Fruit fly (Drosophila melanogaster) whole organism, embryonic: Measurements from ENCODE around the gene CG15719.

Source experiments
- Aef1 ChIP-seq: fragments of 200-800 bp; sonication (Bioruptor generic); IDR thresholded peaks from 3 replicates; pipeline ENCODE4 v1.3.6; 2022; ENCODE audit warnings: missing biosample characterization, missing genetic modification characterization
- Asciz ChIP-seq: fragments of 200-800 bp; sonication (Bioruptor generic); optimal IDR thresholded peaks from 2 replicates; lab custom pipeline; 2017; ENCODE audit warnings: missing biosample characterization, mild to moderate bottlenecking, missing genetic modification characterization, missing genetic modification reagents
- CG12104 ChIP-seq: fragments of 200-800 bp; sonication (Bioruptor generic); optimal IDR thresholded peaks from 3 replicates; lab custom pipeline; 2016; ENCODE audit warnings: missing biosample characterization, missing genetic modification characterization
- CG12769 ChIP-seq: fragments of 200-800 bp; sonication (Bioruptor generic); optimal IDR thresholded peaks from 2 replicates; lab custom pipeline; 2019; ENCODE audit warnings: missing biosample characterization, mild to moderate bottlenecking, missing genetic modification characterization, moderate library complexity
- CG13424 ChIP-seq: fragments of 200-800 bp; sonication (Bioruptor generic); optimal IDR thresholded peaks from 2 replicates; lab custom pipeline; 2019; ENCODE audit warnings: missing biosample characterization, mild to moderate bottlenecking, missing genetic modification characterization, moderate library complexity
- CG13775 ChIP-seq: fragments of 200-800 bp; sonication (Bioruptor generic); optimal IDR thresholded peaks from 3 replicates; lab custom pipeline; 2017; ENCODE audit warnings: missing biosample characterization, mild to moderate bottlenecking, missing genetic modification characterization
- CG14014 ChIP-seq: fragments of 200-800 bp; sonication (Bioruptor generic); IDR thresholded peaks from 2 replicates; pipeline ENCODE4 v1.3.6; 2022; ENCODE audit warnings: missing biosample characterization, missing genetic modification characterization
- CG14965 ChIP-seq: fragments of 200-800 bp; sonication (Bioruptor generic); optimal IDR thresholded peaks from 2 replicates; lab custom pipeline; 2016; ENCODE audit warnings: missing biosample characterization, missing genetic modification characterization, borderline replicate concordance
- CG15514 ChIP-seq: fragments of 200-800 bp; sonication (Bioruptor generic); optimal IDR thresholded peaks from 3 replicates; lab custom pipeline; 2017; ENCODE audit warnings: missing biosample characterization, missing genetic modification characterization, mild to moderate bottlenecking, moderate library complexity, missing genetic modification reagents
- CG17186 ChIP-seq: fragments of 200-800 bp; sonication (Bioruptor generic); optimal IDR thresholded peaks from 3 replicates; lab custom pipeline; 2017; ENCODE audit warnings: missing biosample characterization, missing genetic modification reagents, missing genetic modification characterization
- CG17612 ChIP-seq: fragments of 200-800 bp; sonication (Bioruptor generic); IDR thresholded peaks from 2 replicates; pipeline ENCODE4 v1.3.6; 2022; ENCODE audit warnings: missing biosample characterization, missing genetic modification characterization
- CG2875 ChIP-seq: fragments of 200-800 bp; sonication (Bioruptor generic); optimal IDR thresholded peaks from 2 replicates; lab custom pipeline; 2017; ENCODE audit warnings: missing biosample characterization, mild to moderate bottlenecking, missing genetic modification characterization, missing genetic modification reagents
- CG4730 ChIP-seq: fragments of 200-800 bp; sonication (Bioruptor generic); IDR thresholded peaks from 2 replicates; pipeline ENCODE4 v1.3.6; 2022; ENCODE audit warnings: missing biosample characterization, missing genetic modification characterization
- CG6254 ChIP-seq: fragments of 200-800 bp; sonication (Bioruptor generic); optimal IDR thresholded peaks from 3 replicates; lab custom pipeline; 2017; ENCODE audit warnings: mild to moderate bottlenecking, missing biosample characterization, missing genetic modification reagents, missing genetic modification characterization
- CG7928 ChIP-seq: fragments of 200-800 bp; sonication (Bioruptor generic); optimal IDR thresholded peaks from 2 replicates; lab custom pipeline; 2017; ENCODE audit warnings: missing biosample characterization, mild to moderate bottlenecking, missing genetic modification characterization
- CG7987 ChIP-seq: fragments of 200-800 bp; sonication (Bioruptor generic); optimal IDR thresholded peaks from 2 replicates; lab custom pipeline; 2018; ENCODE audit warnings: missing biosample characterization, mild to moderate bottlenecking, missing genetic modification characterization, moderate library complexity
- CG8944 ChIP-seq: fragments of 200-800 bp; sonication (Bioruptor generic); optimal IDR thresholded peaks from 3 replicates; lab custom pipeline; 2016; ENCODE audit warnings: missing biosample characterization, missing genetic modification characterization
- Doc3 ChIP-seq: fragments of 200-800 bp; sonication (Bioruptor generic); IDR thresholded peaks from 3 replicates; pipeline ENCODE4 v1.3.6; 2022; ENCODE audit warnings: missing biosample characterization, missing genetic modification characterization; ENCODE audit not compliant: partially characterized antibody
- E2f1 ChIP-seq: fragments of 200-800 bp; sonication (Bioruptor generic); IDR thresholded peaks from 2 replicates; pipeline ENCODE4 v1.3.6; 2022; ENCODE audit warnings: missing biosample characterization, missing genetic modification characterization
- Fer1 ChIP-seq: fragments of 200-800 bp; sonication (Bioruptor generic); optimal IDR thresholded peaks from 2 replicates; lab custom pipeline; 2017; ENCODE audit warnings: missing biosample characterization, mild to moderate bottlenecking, missing genetic modification characterization
- Hmr ChIP-seq: fragments of 200-800 bp; sonication (Bioruptor generic); optimal IDR thresholded peaks from 3 replicates; lab custom pipeline; 2017; ENCODE audit warnings: mild to moderate bottlenecking, missing biosample characterization, missing genetic modification reagents, missing genetic modification characterization
- Hr39 ChIP-seq: fragments of >200 bp; optimal IDR thresholded peaks from 2 replicates; lab custom pipeline; 2017
- Hr78 ChIP-seq, 2 experiments: fragments of 200-800 bp in 1 of 2; fragments of >200 bp in 1 of 2; sonication (Bioruptor generic) in 1 of 2; optimal IDR thresholded peaks; 2 replicates each; lab custom pipeline; 2017 to 2019; ENCODE audit warnings: missing biosample characterization in 2 of 2, missing genetic modification characterization in 2 of 2, mild to moderate bottlenecking in 1 of 2, moderate library complexity in 1 of 2
- Oli ChIP-seq: fragments of 200-800 bp; sonication (Bioruptor generic); optimal IDR thresholded peaks from 2 replicates; lab custom pipeline; 2018; ENCODE audit warnings: missing biosample characterization, mild to moderate bottlenecking, missing genetic modification characterization, moderate library complexity
- Opbp ChIP-seq: fragments of 200-800 bp; sonication (Bioruptor generic); IDR thresholded peaks from 3 replicates; pipeline ENCODE4 v1.3.6; 2022; ENCODE audit warnings: missing biosample characterization, missing genetic modification characterization; ENCODE audit not compliant: partially characterized antibody
- Pdp1 ChIP-seq, 2 experiments: fragments of 200-800 bp; sonication (Bioruptor generic); optimal IDR thresholded peaks; 3 replicates each; lab custom pipeline; 2016; ENCODE audit warnings: missing biosample characterization in 2 of 2, missing genetic modification characterization in 2 of 2, mild to moderate bottlenecking in 1 of 2, moderate library complexity in 1 of 2
- Side ChIP-seq: fragments of 200-800 bp; sonication (Bioruptor generic); optimal IDR thresholded peaks from 2 replicates; lab custom pipeline; 2016; ENCODE audit warnings: missing biosample characterization, missing genetic modification characterization
- abd-A ChIP-seq: fragments of 200-800 bp; sonication (Bioruptor generic); optimal IDR thresholded peaks from 3 replicates; lab custom pipeline; 2019; ENCODE audit warnings: missing biosample characterization, mild to moderate bottlenecking, missing genetic modification characterization, moderate library complexity
- bowl ChIP-seq: fragments of 200-800 bp; sonication (Bioruptor generic); IDR thresholded peaks from 2 replicates; pipeline ENCODE4 v1.3.6; 2022; ENCODE audit warnings: missing biosample characterization, missing genetic modification characterization
- btn ChIP-seq: fragments of 200-800 bp; sonication (Bioruptor generic); optimal IDR thresholded peaks from 2 replicates; lab custom pipeline; 2016; ENCODE audit warnings: missing biosample characterization, missing genetic modification characterization
- cas ChIP-seq: fragments of 200-800 bp; sonication (Bioruptor generic); IDR thresholded peaks from 2 replicates; pipeline ENCODE4 v1.3.6; 2022; ENCODE audit warnings: missing biosample characterization, missing genetic modification characterization
- chinmo ChIP-seq: fragments of 200-800 bp; sonication (Bioruptor generic); IDR thresholded peaks from 4 replicates; pipeline ENCODE4 v1.3.6; 2022; ENCODE audit warnings: missing biosample characterization, missing genetic modification characterization; ENCODE audit not compliant: partially characterized antibody
- dan ChIP-seq: fragments of 200-800 bp; sonication (Bioruptor generic); IDR thresholded peaks from 2 replicates; pipeline ENCODE4 v1.3.6; 2022; ENCODE audit warnings: missing biosample characterization, missing genetic modification characterization
- eve ChIP-seq, 2 experiments: fragments of >200 bp; optimal IDR thresholded peaks; 2 replicates each; lab custom pipeline; 2017; ENCODE audit warnings: missing biosample characterization in 2 of 2, missing genetic modification characterization in 2 of 2
- gsb ChIP-seq: fragments of 200-800 bp; sonication (Bioruptor generic); IDR thresholded peaks from 2 replicates; pipeline ENCODE4 v1.3.6; 2022; ENCODE audit warnings: missing biosample characterization, missing genetic modification characterization
- ham ChIP-seq: fragments of 200-800 bp; sonication (Bioruptor generic); IDR thresholded peaks from 2 replicates; pipeline ENCODE4 v1.3.6; 2022; ENCODE audit warnings: missing biosample characterization, missing genetic modification characterization
- ind ChIP-seq: fragments of 200-800 bp; sonication (Bioruptor generic); optimal IDR thresholded peaks from 3 replicates; lab custom pipeline; 2016; ENCODE audit warnings: missing biosample characterization, missing genetic modification characterization
- lab ChIP-seq: fragments of 200-800 bp; sonication (Bioruptor generic); optimal IDR thresholded peaks from 3 replicates; lab custom pipeline; 2017; ENCODE audit warnings: missing biosample characterization, missing genetic modification characterization, mild to moderate bottlenecking, moderate library complexity, missing genetic modification reagents
- luna ChIP-seq: fragments of 200-800 bp; sonication (Bioruptor generic); optimal IDR thresholded peaks from 2 replicates; lab custom pipeline; 2016; ENCODE audit warnings: missing biosample characterization, missing genetic modification characterization
- odd ChIP-seq: fragments of 200-800 bp; sonication (Bioruptor generic); optimal IDR thresholded peaks from 2 replicates; lab custom pipeline; 2017; ENCODE audit warnings: missing biosample characterization, mild to moderate bottlenecking, missing genetic modification characterization
- onecut ChIP-seq: fragments of 200-800 bp; sonication (Bioruptor generic); IDR thresholded peaks from 2 replicates; pipeline ENCODE4 v1.3.6; 2022; ENCODE audit warnings: missing biosample characterization, missing genetic modification characterization
- org-1 ChIP-seq: fragments of 200-800 bp; sonication (Bioruptor generic); optimal IDR thresholded peaks from 2 replicates; lab custom pipeline; 2017; ENCODE audit warnings: missing biosample characterization, missing genetic modification characterization
- pita ChIP-seq: fragments of 200-800 bp; sonication (Bioruptor generic); optimal IDR thresholded peaks from 2 replicates; lab custom pipeline; 2017; ENCODE audit warnings: missing biosample characterization, mild to moderate bottlenecking, missing genetic modification characterization
- rib ChIP-seq: fragments of 200-800 bp; sonication (Bioruptor generic); IDR thresholded peaks from 2 replicates; pipeline ENCODE4 v1.3.6; 2022; ENCODE audit warnings: missing biosample characterization, missing genetic modification characterization
- salm ChIP-seq: fragments of 200-800 bp; sonication (Bioruptor generic); optimal IDR thresholded peaks from 2 replicates; lab custom pipeline; 2018; ENCODE audit warnings: missing biosample characterization, mild to moderate bottlenecking, missing genetic modification characterization
- sim ChIP-seq: fragments of 200-800 bp; sonication (Bioruptor generic); IDR thresholded peaks from 2 replicates; pipeline ENCODE4 v1.3.6; 2022; ENCODE audit warnings: missing biosample characterization, missing genetic modification characterization
- sisA ChIP-seq: fragments of 200-800 bp; sonication (Bioruptor generic); IDR thresholded peaks from 2 replicates; pipeline ENCODE4 v1.3.6; 2022; ENCODE audit warnings: missing biosample characterization, missing genetic modification characterization
- slbo ChIP-seq: fragments of 200-800 bp; sonication (Bioruptor generic); IDR thresholded peaks from 2 replicates; pipeline ENCODE4 v1.3.6; 2022; ENCODE audit warnings: missing biosample characterization, missing genetic modification characterization
- slp2 ChIP-seq: fragments of 200-800 bp; sonication (Bioruptor generic); optimal IDR thresholded peaks from 2 replicates; lab custom pipeline; 2016; ENCODE audit warnings: missing biosample characterization, missing genetic modification characterization
- tap ChIP-seq: fragments of 200-800 bp; optimal IDR thresholded peaks from 3 replicates; lab custom pipeline; 2019; ENCODE audit warnings: missing biosample characterization, mild to moderate bottlenecking, missing genetic modification characterization, moderate library complexity
- tgo ChIP-seq: fragments of 200-800 bp; sonication (Bioruptor generic); IDR thresholded peaks from 3 replicates; pipeline ENCODE4 v1.3.6; 2022; ENCODE audit warnings: missing biosample characterization, missing genetic modification characterization

Gene CG15719

dm6 chrX:12957412-12957895 lies 47.2 kb downstream of the CG15719 start, which contains the start of gene hec (continued):
- TF ChIP-seq slbo (GFP tag; lab: Robert Waterston, UW): peak; percentile 50; the same call in 1 of the 2 replicates
- no peak for TF ChIP-seq abd-A (tag; lab: Kevin White, UChicago)
- no peak for TF ChIP-seq CG4730 (GFP tag; lab: Robert Waterston, UW)
- no peak for TF ChIP-seq chinmo (GFP tag; lab: Robert Waterston, UW)
- TF ChIP-seq Opbp (GFP tag; lab: Robert Waterston, UW): no peak
- TF ChIP-seq CG14965: no peak
- no peak for TF ChIP-seq CG6254 (GFP tag; lab: Kevin White, UChicago)
- peak; percentile 35 for TF ChIP-seq Hmr (GFP tag; lab: Kevin White, UChicago)
- no peak for TF ChIP-seq E2f1 (GFP tag; lab: Robert Waterston, UW)
- TF ChIP-seq cas: no peak
- no peak for TF ChIP-seq bowl (GFP tag; lab: Robert Waterston, UW)
- TF ChIP-seq CG15514 (GFP tag; lab: Kevin White, UChicago): no peak
- no peak for TF ChIP-seq Asciz (GFP tag; lab: Kevin White, UChicago)
- TF ChIP-seq lab (GFP tag; lab: Kevin White, UChicago): peak; percentile 36
- TF ChIP-seq gsb (GFP tag; lab: Robert Waterston, UW): no peak
- peak in 1 of 2 experiments; percentile 3 for TF ChIP-seq Pdp1 (GFP tag; optimal IDR thresholded peaks at IDR 0.05; lab: Kevin White, UChicago)
- no peak for TF ChIP-seq rib (GFP tag; lab: Robert Waterston, UW)
- no peak for TF ChIP-seq Doc3 (GFP tag; lab: Robert Waterston, UW)
- TF ChIP-seq pita: no peak
- TF ChIP-seq CG13424 (tag; lab: Kevin White, UChicago): peak; percentile 19
- peak; percentile 25; the same call in 2 of the 3 replicates for TF ChIP-seq tgo (GFP tag; lab: Robert Waterston, UW)
- TF ChIP-seq ham (GFP tag; lab: Robert Waterston, UW): no peak
- no peak for TF ChIP-seq luna (GFP tag; lab: Kevin White, UChicago)
- no peak for TF ChIP-seq slp2 (GFP tag; lab: Kevin White, UChicago)
- TF ChIP-seq Aef1 (GFP tag; lab: Robert Waterston, UW): no peak
- peak; percentile 21 for TF ChIP-seq ind (GFP tag; lab: Kevin White, UChicago)
- TF ChIP-seq CG14014 (GFP tag; lab: Robert Waterston, UW): no peak
- no peak for TF ChIP-seq CG8944
- no peak for TF ChIP-seq dan
- TF ChIP-seq tap: no peak
- TF ChIP-seq org-1 (GFP tag; lab: Kevin White, UChicago): no peak
- no peak for TF ChIP-seq CG2875 (GFP tag; lab: Kevin White, UChicago)
- no peak for TF ChIP-seq CG7987
- no peak for TF ChIP-seq sisA
- TF ChIP-seq eve (GFP tag; optimal IDR thresholded peaks at IDR 0.05; lab: Kevin White, UChicago): no peak
- TF ChIP-seq sim: no peak
- TF ChIP-seq CG7928: no peak
- no peak for TF ChIP-seq CG17612
- TF ChIP-seq onecut: no peak
- TF ChIP-seq CG17186 (GFP tag; lab: Kevin White, UChicago): no peak
- peak; percentile 50 for TF ChIP-seq Fer1
- no peak for TF ChIP-seq Side (GFP tag; lab: Kevin White, UChicago)
- no peak for TF ChIP-seq Hr39 (lab: Kevin White, UChicago)
- TF ChIP-seq btn (GFP tag; lab: Kevin White, UChicago): no peak
- TF ChIP-seq CG12104 (GFP tag; lab: Kevin White, UChicago): no peak
- peak; percentile 24 for TF ChIP-seq Oli (tag; lab: Kevin White, UChicago)
- TF ChIP-seq salm: no peak
- no peak for TF ChIP-seq Hr78 (GFP tag; optimal IDR thresholded peaks at IDR 0.05; lab: Kevin White, UChicago)
- no peak for TF ChIP-seq odd (GFP tag; lab: Kevin White, UChicago)
- TF ChIP-seq CG12769 (tag; lab: Kevin White, UChicago): no peak
- no peak for TF ChIP-seq CG13775 (GFP tag; lab: Kevin White, UChicago)
